Worm (Caenorhabditis elegans) whole organism, L3 larva: Measurements from ENCODE around the gene wdr-62.

Source experiments
- R02D3.7 ChIP-seq: fragments of 150-350 bp; optimal IDR thresholded peaks from 2 replicates; lab custom pipeline; 2014; ENCODE audit warnings: missing biosample characterization, missing genetic modification characterization
- ama-1 ChIP-seq: fragments of 150-350 bp; optimal IDR thresholded peaks from 2 replicates; lab custom pipeline; 2018
- fos-1 ChIP-seq: fragments of 150-350 bp; optimal IDR thresholded peaks from 2 replicates; lab custom pipeline; 2014; ENCODE audit warnings: missing biosample characterization, missing genetic modification characterization
- nhr-12 ChIP-seq: fragments of 150-350 bp; optimal IDR thresholded peaks from 2 replicates; lab custom pipeline; 2014; ENCODE audit warnings: missing biosample characterization, missing genetic modification characterization
- nhr-76 ChIP-seq: fragments of 150-350 bp; sonication (generic microtip); optimal IDR thresholded peaks from 5 replicates; lab custom pipeline; 2014; ENCODE audit warnings: missing biosample characterization, missing genetic modification characterization

DNA sequence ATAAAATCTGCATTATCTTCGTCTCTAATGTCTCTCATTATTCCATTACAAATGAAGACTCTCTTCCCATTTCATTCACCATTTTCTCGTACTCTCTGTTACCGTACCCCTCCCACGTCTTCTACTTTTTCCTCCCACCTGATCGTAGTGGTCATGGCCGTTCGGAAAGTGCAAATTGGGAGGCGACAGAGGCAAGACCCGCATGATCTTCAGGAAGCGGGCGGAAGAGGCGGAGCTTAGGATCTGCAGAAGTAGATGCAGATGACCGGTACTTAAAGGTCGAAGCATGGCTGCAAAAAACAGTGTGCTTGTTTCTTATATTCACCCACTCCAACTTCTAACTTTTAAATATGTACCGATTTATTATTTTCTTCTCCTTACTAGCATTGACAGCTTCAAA, 34.0 kb downstream of the wdr-62 start, which contains the start of gene nas-3:
- TF ChIP-seq nhr-76 (no peak), fos-1 (no peak), ama-1 (lab: Kevin White, UChicago) (no peak), R02D3.7 (tag; lab: Kevin White, UChicago) (no peak), nhr-12 (tag; lab: Kevin White, UChicago) (no peak)
